Worm (Caenorhabditis elegans): ENCODE results near the gene lhpp-1.

- TF ChIP-seq tab-1 (GFP tag; IDR thresholded peaks at IDR 0.05) (no peak), ztf-23 (GFP tag; IDR thresholded peaks at IDR 0.05) (no peak), klf-2 (GFP tag; conservative IDR thresholded peaks at IDR 0.05) (no peak), flt-1 (GFP tag; IDR thresholded peaks at IDR 0.05) (no peak), cog-1 (tag; optimal IDR thresholded peaks at IDR 0.05) (no peak), med-1 (GFP tag; optimal IDR thresholded peaks at IDR 0.05; ENCODE audit: insufficient read depth) (no peak), T22C8.4 (GFP tag; IDR thresholded peaks at IDR 0.05) (no peak)
These were observed 49.6 kb upstream of the lhpp-1 start for ce11 chrV:12161157-12161556.

All from whole organism, midembryonic.